Worm (Caenorhabditis elegans) whole organism, early embryonic: Measurements from ENCODE around the gene sup-36.

ENCODE experiments used
- B0310.2 ChIP-seq: sonication (generic microtip); optimal IDR thresholded peaks from 2 replicates; lab custom pipeline; 2016; ENCODE audit warnings: mild to moderate bottlenecking, missing genetic modification characterization, missing compliant biosample characterization
- F13C5.2 ChIP-seq: sonication (generic microtip); optimal IDR thresholded peaks from 2 replicates; lab custom pipeline; 2017; ENCODE audit warnings: mild to moderate bottlenecking, missing genetic modification characterization, inconsistent platforms, missing compliant biosample characterization
- aly-1 ChIP-seq: sonication (generic microtip); optimal IDR thresholded peaks from 2 replicates; lab custom pipeline; 2016; ENCODE audit warnings: missing genetic modification characterization, missing compliant biosample characterization
- ama-1 ChIP-seq: fragments of 150-350 bp; optimal IDR thresholded peaks from 2 replicates; lab custom pipeline; 2014
- ceh-13 ChIP-seq: fragments of 200-800 bp; sonication (Bioruptor generic); optimal IDR thresholded peaks from 2 replicates; lab custom pipeline; 2018; ENCODE audit warnings: mild to moderate bottlenecking, missing genetic modification characterization, missing compliant biosample characterization
- ceh-36 ChIP-seq: sonication (generic microtip); optimal IDR thresholded peaks from 2 replicates; lab custom pipeline; 2016; ENCODE audit warnings: missing genetic modification characterization, inconsistent platforms, missing compliant biosample characterization
- ets-7 ChIP-seq: sonication (generic microtip); optimal IDR thresholded peaks from 2 replicates; lab custom pipeline; 2016; ENCODE audit warnings: missing genotype, missing genetic modification characterization, missing compliant biosample characterization
- flt-1 ChIP-seq: fragments of 200-800 bp; sonication (Bioruptor generic); IDR thresholded peaks from 2 replicates; pipeline ENCODE4 v1.3.6; 2022; ENCODE audit warnings: missing genetic modification characterization, missing compliant biosample characterization
- hmbx-1 ChIP-seq: sonication (generic microtip); optimal IDR thresholded peaks from 2 replicates; lab custom pipeline; 2016; ENCODE audit warnings: mild to moderate bottlenecking, missing genetic modification characterization, missing compliant biosample characterization
- hmg-4 ChIP-seq: fragments of 200-800 bp; sonication (Bioruptor generic); optimal IDR thresholded peaks from 2 replicates; lab custom pipeline; 2018; ENCODE audit warnings: mild to moderate bottlenecking, missing genetic modification characterization, missing compliant biosample characterization
- hnd-1 ChIP-seq: sonication (generic microtip); optimal IDR thresholded peaks from 2 replicates; lab custom pipeline; 2016; ENCODE audit warnings: missing genetic modification characterization, missing compliant biosample characterization
- pes-1 ChIP-seq: fragments of 200-800 bp; sonication (Bioruptor generic); IDR thresholded peaks from 2 replicates; pipeline ENCODE4 v1.3.6; 2022; ENCODE audit warnings: missing genetic modification reagents, missing genetic modification characterization, missing compliant biosample characterization
- scrt-1 ChIP-seq: fragments of 200-800 bp; sonication (Bioruptor generic); IDR thresholded peaks from 2 replicates; pipeline ENCODE4 v1.3.6; 2022; ENCODE audit warnings: missing genetic modification characterization, missing compliant biosample characterization
- sea-1 ChIP-seq: fragments of 200-800 bp; sonication (Bioruptor generic); conservative IDR thresholded peaks from 2 replicates; pipeline ENCODE4 v1.3.6; 2022; ENCODE audit warnings: missing genetic modification characterization, missing compliant biosample characterization
- tbx-11 ChIP-seq: fragments of 200-800 bp; sonication (Bioruptor generic); IDR thresholded peaks from 2 replicates; pipeline ENCODE4 v1.3.6; 2022; ENCODE audit warnings: missing genetic modification characterization, missing compliant biosample characterization
- tbx-37 ChIP-seq: fragments of 200-800 bp; sonication (Bioruptor generic); conservative IDR thresholded peaks from 2 replicates; pipeline ENCODE4 v1.3.6; 2022; ENCODE audit warnings: missing genetic modification reagents, missing genetic modification characterization, missing compliant biosample characterization
- tra-4 ChIP-seq: sonication (generic microtip); optimal IDR thresholded peaks from 2 replicates; lab custom pipeline; 2017; ENCODE audit warnings: missing genetic modification characterization, missing compliant biosample characterization

Gene sup-36

DNA sequence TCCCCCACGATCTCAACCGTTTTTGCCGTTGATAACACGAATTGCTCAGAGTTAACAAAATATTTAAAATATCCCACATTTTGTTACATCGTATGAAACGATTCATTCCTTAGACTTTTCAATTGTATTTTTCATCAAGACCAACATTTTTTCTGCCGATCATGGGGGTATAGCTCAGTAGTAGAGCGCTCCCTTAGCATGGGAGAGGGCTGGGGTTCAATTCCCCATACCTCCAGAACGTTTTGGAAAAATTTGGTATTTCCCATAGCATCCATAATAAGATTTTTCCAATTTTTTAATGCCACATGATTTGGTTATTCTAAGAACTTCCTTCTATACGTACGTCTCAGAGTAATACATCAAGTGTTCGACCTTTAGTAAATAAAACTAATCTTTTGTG lies 39.4 kb upstream of the sup-36 start:
- TF ChIP-seq ets-7 (no peak), B0310.2 (tag; lab: Kevin White, UChicago) (no peak), flt-1 (GFP tag; lab: Robert Waterston, UW) (no peak), ceh-13 (GFP tag; lab: Kevin White, UChicago) (no peak), tbx-11 (GFP tag; lab: Robert Waterston, UW) (no peak)

DNA sequence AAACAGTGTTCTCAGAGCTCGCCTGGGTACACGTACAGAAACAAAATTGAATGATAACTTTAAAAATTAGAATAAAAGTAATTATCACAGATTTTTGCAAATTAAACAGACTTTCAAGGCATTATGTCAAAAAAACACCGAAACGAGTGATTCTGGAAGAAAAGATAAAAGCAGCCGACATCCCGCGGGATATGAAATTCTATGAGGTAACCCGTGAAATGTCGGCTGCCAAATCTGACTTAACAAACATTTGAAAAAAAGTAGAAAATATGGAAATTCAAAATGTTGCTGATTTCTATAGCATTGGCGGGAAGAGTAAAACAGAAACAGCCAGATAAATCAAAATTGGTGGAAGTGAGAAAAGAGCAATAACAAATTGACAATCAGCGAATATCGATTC lies 35.9 kb upstream of the sup-36 start:
- TF ChIP-seq ama-1 (no peak), sea-1 (GFP tag; lab: Robert Waterston, UW) (no peak), ceh-13 (GFP tag; lab: Kevin White, UChicago) (no peak), tbx-37 (GFP tag; lab: Robert Waterston, UW) (no peak), tra-4 (tag; lab: Kevin White, UChicago) (no peak), hmbx-1 (no peak), hmg-4 (GFP tag; lab: Kevin White, UChicago) (no peak), hnd-1 (no peak), B0310.2 (tag; lab: Kevin White, UChicago) (no peak), flt-1 (GFP tag; lab: Robert Waterston, UW) (no peak), scrt-1 (GFP tag; lab: Robert Waterston, UW) (no peak), ceh-36 (tag; lab: Kevin White, UChicago) (no peak), pes-1 (GFP tag; lab: Robert Waterston, UW) (no peak), F13C5.2 (no peak), aly-1 (tag; lab: Kevin White, UChicago) (no peak), ets-7 (no peak), tbx-11 (GFP tag; lab: Robert Waterston, UW) (no peak)

DNA sequence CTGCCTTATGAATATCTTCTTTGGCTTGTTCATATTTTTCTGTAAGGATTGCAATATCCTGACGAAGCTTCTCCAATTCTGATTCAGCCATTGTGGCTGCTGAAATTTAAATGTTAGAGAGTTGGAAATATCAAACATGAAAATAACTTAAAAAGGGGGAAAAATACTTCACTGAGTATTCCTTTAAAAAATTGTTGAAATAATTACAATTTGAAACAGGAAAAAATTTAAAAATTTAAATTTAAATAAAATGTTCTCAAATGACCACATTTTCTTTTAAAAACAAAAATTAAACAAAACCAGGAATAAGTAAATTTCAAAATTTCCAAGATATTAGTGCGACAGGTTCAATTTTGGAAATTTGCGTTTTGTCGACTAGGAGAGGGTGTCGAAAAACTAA lies 29.2 kb upstream of the sup-36 start, which contains the start of gene bicd-1:
Gene bicd-1, minus strand, starts transcription at position 101 of the 400 bp plus-strand sequence.
- no peak for TF ChIP-seq aly-1 (tag; lab: Kevin White, UChicago)
- TF ChIP-seq ceh-36 (tag; lab: Kevin White, UChicago): no peak
- TF ChIP-seq tbx-11 (GFP tag; lab: Robert Waterston, UW): no peak
- TF ChIP-seq hmbx-1: no peak
- TF ChIP-seq ama-1: no peak
- TF ChIP-seq ets-7: no peak
- TF ChIP-seq B0310.2 (tag; lab: Kevin White, UChicago): no peak
- no peak for TF ChIP-seq tbx-37 (GFP tag; lab: Robert Waterston, UW)
- no peak for TF ChIP-seq scrt-1 (GFP tag; lab: Robert Waterston, UW)
- no peak for TF ChIP-seq hnd-1
- TF ChIP-seq F13C5.2: no peak
- no peak for TF ChIP-seq pes-1 (GFP tag; lab: Robert Waterston, UW)

DNA sequence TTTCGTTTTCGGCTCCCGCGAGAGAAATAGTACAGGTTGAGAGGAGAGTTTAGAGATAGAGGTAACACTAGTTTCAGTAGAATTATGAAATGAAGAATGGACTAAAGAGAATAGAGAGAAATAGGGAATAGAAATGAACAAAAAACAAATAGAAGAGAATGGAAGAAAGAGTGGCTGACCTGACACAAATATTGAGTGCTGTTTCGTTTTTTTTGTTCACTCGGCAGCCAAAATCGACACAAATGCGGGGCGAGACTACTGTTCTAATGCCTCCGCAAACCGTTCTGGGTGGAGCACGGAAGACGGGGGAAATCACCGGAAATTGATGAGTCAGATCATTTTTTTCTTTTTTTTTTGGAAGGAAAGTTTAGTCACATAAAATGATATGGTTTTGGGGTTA lies 28.8 kb upstream of the sup-36 start:
- TF ChIP-seq ceh-36 (tag; lab: Kevin White, UChicago): no peak
- TF ChIP-seq ama-1: no peak
- TF ChIP-seq hmbx-1: no peak
- TF ChIP-seq hnd-1: no peak
- no peak for TF ChIP-seq scrt-1 (GFP tag; lab: Robert Waterston, UW)
- no peak for TF ChIP-seq sea-1 (GFP tag; lab: Robert Waterston, UW)
- no peak for TF ChIP-seq pes-1 (GFP tag; lab: Robert Waterston, UW)
- TF ChIP-seq aly-1 (tag; lab: Kevin White, UChicago): no peak
- no peak for TF ChIP-seq tra-4 (tag; lab: Kevin White, UChicago)

DNA sequence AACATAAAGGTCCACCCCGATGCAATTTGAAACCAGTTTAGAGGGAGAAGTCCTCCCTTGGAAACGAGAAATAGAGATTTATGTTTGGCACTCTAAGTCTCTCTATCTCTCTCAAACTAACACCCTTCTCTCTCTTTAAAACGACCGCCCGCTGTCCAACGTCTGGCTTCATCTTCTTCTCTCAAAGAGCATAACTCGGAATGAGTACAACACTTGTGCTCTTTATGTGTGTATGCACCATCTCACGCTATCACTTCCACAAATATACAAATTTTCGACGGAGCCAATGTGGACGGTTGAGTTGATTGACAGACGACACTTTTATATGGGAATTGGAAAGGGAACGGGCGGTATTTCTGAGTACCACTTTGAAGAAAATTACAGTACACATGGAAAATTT lies 27.1 kb upstream of the sup-36 start:
- TF ChIP-seq pes-1 (GFP tag; lab: Robert Waterston, UW): no peak
- TF ChIP-seq tbx-11 (GFP tag; lab: Robert Waterston, UW): no peak
- no peak for TF ChIP-seq sea-1 (GFP tag; lab: Robert Waterston, UW)
- TF ChIP-seq aly-1 (tag; lab: Kevin White, UChicago): no peak
- TF ChIP-seq ama-1: no peak
- TF ChIP-seq hmbx-1: no peak
- TF ChIP-seq B0310.2 (tag; lab: Kevin White, UChicago): no peak
- TF ChIP-seq hnd-1: no peak
- no peak for TF ChIP-seq hmg-4 (GFP tag; lab: Kevin White, UChicago)
- no peak for TF ChIP-seq ceh-36 (tag; lab: Kevin White, UChicago)
- no peak for TF ChIP-seq tra-4 (tag; lab: Kevin White, UChicago)
- no peak for TF ChIP-seq flt-1 (GFP tag; lab: Robert Waterston, UW)
- TF ChIP-seq scrt-1 (GFP tag; lab: Robert Waterston, UW): no peak
- no peak for TF ChIP-seq tbx-37 (GFP tag; lab: Robert Waterston, UW)
- no peak for TF ChIP-seq F13C5.2
- TF ChIP-seq ets-7: no peak
- no peak for TF ChIP-seq ceh-13 (GFP tag; lab: Kevin White, UChicago)

DNA sequence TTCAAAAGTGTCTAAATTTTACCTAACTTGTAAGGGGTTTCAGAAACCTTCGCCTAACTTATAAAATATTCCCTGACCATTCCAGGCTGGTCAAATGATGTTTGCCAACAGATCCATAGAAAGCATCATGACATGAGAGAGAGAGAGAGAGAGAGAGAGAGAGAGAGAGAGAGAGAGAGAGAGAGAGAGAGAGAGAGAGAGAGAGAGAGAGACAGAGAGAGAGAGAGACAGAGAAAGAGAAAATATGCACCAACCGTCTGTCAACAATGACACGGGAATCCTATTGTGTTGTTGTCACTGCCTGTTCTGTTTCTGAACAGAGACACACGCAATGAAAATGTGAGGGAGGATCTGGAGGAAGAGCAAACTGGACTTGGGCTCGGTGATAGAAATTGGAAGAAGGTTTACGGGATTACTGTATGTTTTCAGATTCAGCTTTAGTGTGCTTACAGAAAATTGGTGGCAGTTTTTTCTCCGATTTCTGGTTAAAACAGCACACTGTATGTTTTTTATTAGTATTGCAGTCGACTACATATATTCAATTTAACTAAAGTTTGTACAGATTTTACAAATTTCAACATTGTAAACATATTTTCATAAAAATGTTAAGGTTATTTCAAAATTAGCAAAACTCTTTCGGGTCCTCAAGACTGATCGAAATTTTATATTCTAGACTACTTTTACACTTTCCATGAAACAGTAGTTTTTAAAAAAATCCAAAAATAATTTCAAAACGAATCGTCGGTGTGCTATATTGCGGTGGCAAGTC lies 25.3 kb upstream of the sup-36 start:
- TF ChIP-seq hmg-4 (GFP tag; lab: Kevin White, UChicago) (no peak), tra-4 (tag; lab: Kevin White, UChicago) (no peak), sea-1 (GFP tag; lab: Robert Waterston, UW) (no peak), pes-1 (GFP tag; lab: Robert Waterston, UW) (no peak), ama-1 (no peak), F13C5.2 (no peak)

DNA sequence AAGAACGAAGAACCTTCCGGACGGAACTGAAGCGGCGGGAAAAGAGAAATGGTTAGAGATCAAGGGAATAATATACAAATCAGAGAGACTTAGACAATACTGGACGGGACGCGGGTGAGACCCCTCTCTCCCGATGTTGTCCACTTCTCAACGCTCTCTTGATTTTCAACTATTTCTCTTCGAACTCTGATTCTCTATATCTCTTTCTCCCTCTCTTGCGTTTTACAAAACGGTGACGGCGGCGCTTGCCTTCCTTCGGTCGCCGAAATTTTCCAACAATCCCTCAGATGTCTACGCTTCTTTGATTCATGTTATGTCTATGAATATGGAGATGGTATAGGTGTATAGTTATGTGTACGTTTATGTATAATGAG lies 24.8 kb upstream of the sup-36 start:
- TF ChIP-seq sea-1 (GFP tag; lab: Robert Waterston, UW) (no peak), F13C5.2 (no peak), tbx-11 (GFP tag; lab: Robert Waterston, UW) (no peak), B0310.2 (tag; lab: Kevin White, UChicago) (no peak), ceh-36 (tag; lab: Kevin White, UChicago) (no peak)

DNA sequence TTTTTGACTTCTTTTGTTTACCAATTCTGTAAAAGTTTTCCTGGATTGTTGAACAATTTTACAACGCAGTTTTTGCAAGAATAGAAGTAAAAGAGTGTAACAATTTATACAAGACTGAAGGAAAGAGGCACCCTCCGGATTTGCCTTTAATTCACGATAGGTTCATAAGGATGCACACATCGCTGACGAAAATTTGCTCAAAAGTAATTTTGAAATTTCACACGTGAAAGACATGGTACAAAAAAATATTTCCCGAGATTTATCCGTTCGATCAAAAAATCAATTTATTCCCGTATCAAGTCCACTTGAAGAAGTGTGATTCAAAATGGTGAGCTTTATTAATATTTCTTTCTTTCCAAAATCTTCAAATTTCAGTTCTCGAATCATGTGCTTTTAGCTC lies 23.6 kb upstream of the sup-36 start, which contains the start of gene C43G2.3:
Gene C43G2.3, plus strand, starts transcription at position 301 of the 400 bp plus-strand sequence.
- TF ChIP-seq hmbx-1 (no peak), aly-1 (tag; lab: Kevin White, UChicago) (no peak), tbx-11 (GFP tag; lab: Robert Waterston, UW) (no peak), hmg-4 (GFP tag; lab: Kevin White, UChicago) (no peak), ama-1 (no peak), hnd-1 (no peak), B0310.2 (tag; lab: Kevin White, UChicago) (no peak), tra-4 (tag; lab: Kevin White, UChicago) (no peak), tbx-37 (GFP tag; lab: Robert Waterston, UW) (no peak), sea-1 (GFP tag; lab: Robert Waterston, UW) (no peak), ets-7 (no peak), ceh-13 (GFP tag; lab: Kevin White, UChicago) (no peak), flt-1 (GFP tag; lab: Robert Waterston, UW) (no peak)
